Worm (Caenorhabditis elegans): ENCODE measurements around the gene R144.6.

ce11 chrIII:5026366-5026765 lies 21.8 kb upstream of the R144.6 start:
- TF ChIP-seq lin-15B (tag; optimal IDR thresholded peaks at IDR 0.05) (no peak), mep-1 (tag; optimal IDR thresholded peaks at IDR 0.05) (no peak), pqm-1 (tag; optimal IDR thresholded peaks at IDR 0.05) (no peak), Y48G9A.11 (GFP tag; IDR thresholded peaks at IDR 0.05) (no peak), egl-27 (tag; optimal IDR thresholded peaks at IDR 0.05) (no peak)

All from whole organism, L4 larva.